Worm (Caenorhabditis elegans) whole organism, mixed stage, embryonic: ENCODE measurements around the gene Y8A9A.2.

ENCODE experiments used
- M03D4.4 ChIP-seq: sonication (generic microtip); optimal IDR thresholded peaks from 2 replicates; lab custom pipeline; 2017; ENCODE audit warnings: mild to moderate bottlenecking, missing genetic modification characterization, missing compliant biosample characterization
- bed-3 ChIP-seq: fragments of 200-800 bp; sonication (Bioruptor generic); optimal IDR thresholded peaks from 3 replicates; lab custom pipeline; 2018; ENCODE audit warnings: mild to moderate bottlenecking, missing genetic modification characterization, moderate library complexity, missing compliant biosample characterization
- blmp-1 ChIP-seq: fragments of 150-350 bp; optimal IDR thresholded peaks from 2 replicates; lab custom pipeline; 2014; ENCODE audit warnings: missing biosample characterization, missing genetic modification characterization
- ceh-39 ChIP-seq: fragments of 150-350 bp; optimal IDR thresholded peaks from 2 replicates; lab custom pipeline; 2014; ENCODE audit warnings: missing biosample characterization, missing genetic modification characterization
- ceh-43 ChIP-seq: fragments of 200-800 bp; sonication (Bioruptor generic); optimal IDR thresholded peaks from 2 replicates; lab custom pipeline; 2018; ENCODE audit warnings: mild to moderate bottlenecking, missing genetic modification characterization, moderate library complexity, missing compliant biosample characterization
- ceh-83 ChIP-seq: fragments of 200-800 bp; sonication (Bioruptor generic); optimal IDR thresholded peaks from 2 replicates; lab custom pipeline; 2018; ENCODE audit warnings: mild to moderate bottlenecking, missing genetic modification characterization, missing compliant biosample characterization
- ces-1 ChIP-seq: fragments of 150-350 bp; optimal IDR thresholded peaks from 2 replicates; lab custom pipeline; 2014; ENCODE audit warnings: missing biosample characterization, missing genetic modification reagents, missing genetic modification characterization
- cnd-1 ChIP-seq: fragments of 200-800 bp; sonication (Bioruptor generic); optimal IDR thresholded peaks from 2 replicates; lab custom pipeline; 2018; ENCODE audit warnings: mild to moderate bottlenecking, missing genetic modification characterization, missing compliant biosample characterization
- drap-1 ChIP-seq: fragments of 200-800 bp; sonication (Bioruptor generic); optimal IDR thresholded peaks from 3 replicates; lab custom pipeline; 2018; ENCODE audit warnings: mild to moderate bottlenecking, missing genetic modification characterization, missing compliant biosample characterization
- elt-1 ChIP-seq: sonication (generic microtip); optimal IDR thresholded peaks from 2 replicates; lab custom pipeline; 2017; ENCODE audit warnings: missing genetic modification characterization, mild to moderate bottlenecking, missing compliant biosample characterization, antibody characterized with exemption, moderate library complexity, borderline replicate concordance; ENCODE audit not compliant: insufficient read depth
- elt-3 ChIP-seq: fragments of 150-350 bp; optimal IDR thresholded peaks from 2 replicates; lab custom pipeline; 2014; ENCODE audit warnings: missing biosample characterization, missing genetic modification characterization
- flh-1 ChIP-seq: fragments of 200-800 bp; sonication (Bioruptor generic); optimal IDR thresholded peaks from 2 replicates; lab custom pipeline; 2018; ENCODE audit warnings: mild to moderate bottlenecking, missing genetic modification characterization, moderate library complexity, missing compliant biosample characterization
- ham-2 ChIP-seq: fragments of 200-800 bp; sonication (Bioruptor generic); optimal IDR thresholded peaks from 2 replicates; lab custom pipeline; 2018; ENCODE audit warnings: mild to moderate bottlenecking, missing genetic modification characterization, missing compliant biosample characterization
- hlh-1 ChIP-seq: fragments of 150-350 bp; optimal IDR thresholded peaks from 2 replicates; lab custom pipeline; 2014; ENCODE audit warnings: missing biosample characterization, missing genetic modification reagents, missing genetic modification characterization
- lin-13 ChIP-seq: fragments of 150-350 bp; optimal IDR thresholded peaks from 2 replicates; lab custom pipeline; 2014; ENCODE audit warnings: missing biosample characterization, missing genetic modification characterization
- lin-32 ChIP-seq: fragments of 200-800 bp; sonication (Bioruptor generic); optimal IDR thresholded peaks from 2 replicates; lab custom pipeline; 2018; ENCODE audit warnings: mild to moderate bottlenecking, missing genetic modification characterization, missing compliant biosample characterization
- mab-5 ChIP-seq: fragments of 150-350 bp; optimal IDR thresholded peaks from 2 replicates; lab custom pipeline; 2014; ENCODE audit warnings: missing biosample characterization, missing genetic modification characterization
- mep-1 ChIP-seq: fragments of 150-350 bp; optimal IDR thresholded peaks from 2 replicates; lab custom pipeline; 2017; ENCODE audit warnings: missing biosample characterization, missing genetic modification reagents, missing genetic modification characterization, inconsistent platforms
- mls-2 ChIP-seq: sonication (generic microtip); optimal IDR thresholded peaks from 2 replicates; lab custom pipeline; 2016; ENCODE audit warnings: mild to moderate bottlenecking, missing genetic modification characterization, moderate library complexity, missing compliant biosample characterization
- nhr-12 ChIP-seq: fragments of 150-350 bp; optimal IDR thresholded peaks from 2 replicates; lab custom pipeline; 2014; ENCODE audit warnings: missing biosample characterization, missing genetic modification characterization
- nhr-2 ChIP-seq: fragments of 150-350 bp; optimal IDR thresholded peaks from 2 replicates; lab custom pipeline; 2014; ENCODE audit warnings: missing biosample characterization, missing genetic modification characterization
- nhr-28 ChIP-seq: fragments of 150-350 bp; optimal IDR thresholded peaks from 2 replicates; lab custom pipeline; 2014; ENCODE audit warnings: missing biosample characterization, missing genetic modification characterization
- nhr-76 ChIP-seq: sonication (generic microtip); optimal IDR thresholded peaks from 2 replicates; lab custom pipeline; 2017; ENCODE audit warnings: missing biosample characterization, missing genetic modification characterization
- pha-4 ChIP-seq: fragments of 150-350 bp; optimal IDR thresholded peaks from 2 replicates; lab custom pipeline; 2018; ENCODE audit warnings: missing biosample characterization, missing genetic modification reagents, missing genetic modification characterization
- sem-2 ChIP-seq: fragments of 200-800 bp; sonication (Bioruptor generic); optimal IDR thresholded peaks from 2 replicates; lab custom pipeline; 2018; ENCODE audit warnings: mild to moderate bottlenecking, missing genetic modification characterization, missing compliant biosample characterization
- snpc-4 ChIP-seq: fragments of 150-350 bp; optimal IDR thresholded peaks from 2 replicates; lab custom pipeline; 2014; ENCODE audit warnings: missing biosample characterization, missing genetic modification characterization
- tbx-8 ChIP-seq: fragments of 200-800 bp; sonication (Bioruptor generic); optimal IDR thresholded peaks from 2 replicates; lab custom pipeline; 2018; ENCODE audit warnings: mild to moderate bottlenecking, missing genetic modification characterization, moderate library complexity, missing compliant biosample characterization
- unc-120 ChIP-seq: sonication (generic microtip); optimal IDR thresholded peaks from 2 replicates; lab custom pipeline; 2017; ENCODE audit warnings: missing genetic modification characterization, missing compliant biosample characterization; ENCODE audit not compliant: poor library complexity, severe bottlenecking
- unc-39 ChIP-seq: fragments of 150-350 bp; optimal IDR thresholded peaks from 2 replicates; lab custom pipeline; 2014; ENCODE audit warnings: missing biosample characterization, missing genetic modification characterization
- unc-62 ChIP-seq: fragments of 150-350 bp; optimal IDR thresholded peaks from 2 replicates; lab custom pipeline; 2014; ENCODE audit warnings: missing biosample characterization, missing genetic modification reagents, missing genetic modification characterization
- zip-8 ChIP-seq: fragments of 150-350 bp; optimal IDR thresholded peaks from 2 replicates; lab custom pipeline; 2014; ENCODE audit warnings: missing biosample characterization, missing genetic modification characterization

Y8A9A.2 gene

DNA sequence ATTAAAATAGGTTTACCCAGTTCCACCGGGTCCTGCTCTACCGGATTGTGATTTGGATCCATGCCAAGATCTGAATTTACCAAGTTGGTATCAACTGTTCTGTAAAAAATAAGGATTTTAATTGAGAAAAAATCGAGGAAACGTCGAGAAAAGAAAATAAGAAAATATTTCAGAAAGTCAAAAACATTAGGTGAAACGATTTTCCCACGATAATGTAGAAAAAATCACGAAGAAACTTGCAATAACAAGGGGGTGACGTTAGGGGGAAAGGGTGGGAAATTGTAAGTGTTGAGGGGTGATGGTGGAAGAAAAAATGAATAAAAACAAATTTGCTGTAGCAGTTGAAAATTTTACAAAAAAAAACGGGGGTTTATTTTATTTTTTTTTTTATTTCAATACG is 22.3 kb upstream of the Y8A9A.2 start, which contains the start of gene T24E12.10:
TSS of gene T24E12.10 (minus strand) at position 101 of the 400 bp plus-strand sequence.
- TF ChIP-seq ceh-83 (GFP tag; lab: Kevin White, UChicago) (no peak), unc-39 (tag; lab: Kevin White, UChicago) (no peak), nhr-12 (tag; lab: Kevin White, UChicago) (no peak), tbx-8 (GFP tag; lab: Kevin White, UChicago) (no peak), flh-1 (GFP tag; lab: Kevin White, UChicago) (no peak), nhr-76 (tag; lab: Kevin White, UChicago) (no peak), lin-32 (GFP tag; lab: Kevin White, UChicago) (no peak), ham-2 (GFP tag; lab: Kevin White, UChicago) (no peak), unc-120 (no peak), unc-62 (GFP tag; lab: Kevin White, UChicago) (no peak), elt-3 (tag; lab: Kevin White, UChicago) (no peak), ces-1 (no peak), bed-3 (GFP tag; lab: Kevin White, UChicago) (no peak), sem-2 (GFP tag; lab: Kevin White, UChicago) (no peak), zip-8 (tag; lab: Kevin White, UChicago) (no peak), cnd-1 (tag; lab: Kevin White, UChicago) (no peak), nhr-2 (tag; lab: Kevin White, UChicago) (no peak)

DNA sequence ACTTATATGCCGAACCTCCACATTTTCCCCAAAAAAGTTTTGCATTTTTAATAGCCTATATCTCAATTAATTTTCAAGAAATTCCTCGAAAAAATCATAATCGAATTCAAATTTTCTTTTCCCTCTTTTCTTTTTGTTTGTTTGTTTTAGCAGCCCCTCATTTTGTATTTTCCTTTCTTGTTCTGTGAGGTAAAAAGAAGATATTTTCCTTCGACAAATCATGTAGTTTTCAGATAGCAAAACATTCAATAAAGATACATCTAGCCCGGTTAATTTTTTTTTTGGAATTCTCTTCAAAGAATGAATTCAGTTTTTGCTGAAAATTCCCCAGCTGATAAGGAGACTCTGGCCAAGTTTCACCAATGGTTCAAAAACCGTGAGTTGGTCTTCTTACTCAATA is 19.7 kb upstream of the Y8A9A.2 start, which contains the start of gene T24E12.3:
TSS of gene T24E12.3 (plus strand) at position 301 of the 400 bp plus-strand sequence.
- no peak for TF ChIP-seq drap-1

DNA sequence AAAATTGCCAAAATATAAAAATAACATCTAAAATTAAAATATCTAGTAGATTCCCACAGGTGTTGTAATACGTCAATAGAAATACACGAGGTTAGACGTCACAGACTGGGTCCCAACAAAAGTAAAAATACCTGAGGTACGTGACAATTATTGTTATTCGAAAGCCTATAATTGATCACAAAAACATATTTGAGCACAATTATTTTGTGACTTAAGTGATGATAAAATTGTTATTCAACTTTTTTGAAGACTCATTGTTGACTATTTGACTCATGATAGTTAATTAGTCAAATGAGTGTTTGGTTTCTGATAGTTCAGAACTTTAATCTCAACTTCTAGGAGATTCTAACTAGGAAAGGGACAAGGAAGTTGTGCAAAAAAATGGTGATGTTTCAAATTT is 17.6 kb upstream of the Y8A9A.2 start:
- TF ChIP-seq nhr-12 (tag; lab: Kevin White, UChicago) = no peak
- no peak for TF ChIP-seq mls-2 (tag; lab: Kevin White, UChicago)
- no peak for TF ChIP-seq mep-1 (tag; lab: Kevin White, UChicago)
- TF ChIP-seq hlh-1 (tag; lab: Kevin White, UChicago) = no peak
- no peak for TF ChIP-seq nhr-28 (tag; lab: Kevin White, UChicago)

DNA sequence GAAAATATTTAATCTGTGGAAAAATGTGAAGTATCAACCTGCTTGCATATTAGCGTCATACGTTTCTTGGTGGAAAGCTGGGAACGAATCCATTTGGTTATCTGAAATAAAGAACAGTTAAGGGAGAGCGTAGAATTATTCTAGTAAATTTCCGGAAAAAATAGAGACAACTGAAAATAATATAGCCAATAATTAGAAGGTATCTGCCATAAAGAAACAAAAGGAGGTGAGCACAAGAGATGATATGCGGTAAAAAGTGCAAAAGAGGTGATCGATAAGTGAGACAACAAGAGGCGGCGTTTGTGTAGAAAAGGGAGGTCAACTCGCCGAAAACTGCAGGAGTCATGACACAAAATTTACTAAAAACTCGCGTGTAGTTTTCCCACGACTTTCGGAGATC is 16.0 kb upstream of the Y8A9A.2 start, which contains the start of gene T24E12.11:
TSS of gene T24E12.11 (minus strand) at position 101 of the 400 bp plus-strand sequence.
- no peak for TF ChIP-seq nhr-12 (tag; lab: Kevin White, UChicago)
- no peak for TF ChIP-seq elt-1 (tag; lab: Kevin White, UChicago)
- TF ChIP-seq sem-2 (GFP tag; lab: Kevin White, UChicago) = no peak
- TF ChIP-seq drap-1 = no peak
- TF ChIP-seq blmp-1 (tag; lab: Kevin White, UChicago) = no peak
- TF ChIP-seq, all 35 proteins: peak for 0

DNA sequence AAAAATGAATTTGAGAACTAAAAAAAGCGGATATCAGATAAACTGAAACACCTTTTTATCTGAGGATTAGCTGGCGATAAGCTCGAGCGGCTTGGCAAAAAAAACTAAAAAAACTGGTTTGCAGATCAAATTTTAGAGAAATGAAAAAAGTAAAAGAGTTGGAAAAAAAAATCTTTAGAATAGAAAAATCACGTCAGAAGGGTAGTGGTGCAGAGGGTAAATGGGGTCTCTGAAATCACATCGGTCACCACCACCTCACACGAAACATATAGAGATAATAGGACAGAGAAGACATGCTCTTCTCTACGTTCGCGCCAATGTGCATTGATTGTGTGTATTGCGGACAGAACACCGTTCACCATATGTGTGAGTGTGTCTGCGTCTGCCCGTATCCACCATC is 14.2 kb upstream of the Y8A9A.2 start:
- TF ChIP-seq lin-13 (tag; lab: Kevin White, UChicago) (no peak), ceh-43 (no peak), pha-4 (tag; lab: Kevin White, UChicago) (no peak), snpc-4 (tag; lab: Kevin White, UChicago) (no peak), mab-5 (tag; lab: Kevin White, UChicago) (no peak), nhr-2 (tag; lab: Kevin White, UChicago) (no peak), ceh-39 (no peak), unc-39 (tag; lab: Kevin White, UChicago) (no peak), M03D4.4 (tag; lab: Kevin White, UChicago) (no peak), flh-1 (GFP tag; lab: Kevin White, UChicago) (no peak), elt-3 (tag; lab: Kevin White, UChicago) (no peak), blmp-1 (tag; lab: Kevin White, UChicago) (no peak), cnd-1 (tag; lab: Kevin White, UChicago) (no peak), mls-2 (tag; lab: Kevin White, UChicago) (no peak), hlh-1 (tag; lab: Kevin White, UChicago) (no peak), lin-32 (GFP tag; lab: Kevin White, UChicago) (no peak), elt-1 (tag; lab: Kevin White, UChicago) (no peak), bed-3 (GFP tag; lab: Kevin White, UChicago) (no peak), mep-1 (tag; lab: Kevin White, UChicago) (no peak)
